Fruit fly (Drosophila melanogaster) whole organism, wandering third instar larva: ENCODE data around the gene Ankle2.

ENCODE experiments used
- Abd-B ChIP-seq: fragments of >200 bp; optimal IDR thresholded peaks from 2 replicates; lab custom pipeline; 2017; ENCODE audit warnings: missing biosample characterization, missing genetic modification characterization
- CG32264 ChIP-seq: fragments of 200-800 bp; sonication (Bioruptor generic); optimal IDR thresholded peaks from 2 replicates; lab custom pipeline; 2016; ENCODE audit warnings: missing biosample characterization, missing genetic modification characterization
- CG9705 ChIP-seq: fragments of 200-800 bp; sonication (Bioruptor generic); optimal IDR thresholded peaks from 2 replicates; lab custom pipeline; 2018; ENCODE audit warnings: missing biosample characterization, mild to moderate bottlenecking, missing genetic modification characterization
- CrebA ChIP-seq: fragments of 200-800 bp; sonication (Bioruptor generic); optimal IDR thresholded peaks from 2 replicates; lab custom pipeline; 2016; ENCODE audit warnings: missing biosample characterization, mild to moderate bottlenecking, missing genetic modification characterization, borderline replicate concordance
- Dfd ChIP-seq: fragments of >200 bp; optimal IDR thresholded peaks from 2 replicates; lab custom pipeline; 2017; ENCODE audit warnings: missing biosample characterization, missing genetic modification characterization
- Dif ChIP-seq: fragments of 200-275, 200-300 bp; sonication (Bioruptor generic); optimal IDR thresholded peaks from 2 replicates; lab custom pipeline; 2018; ENCODE audit warnings: missing biosample characterization, missing genetic modification characterization; ENCODE audit not compliant: partially characterized antibody
- GATAd ChIP-seq: sonication (Bioruptor generic); optimal IDR thresholded peaks from 2 replicates; lab custom pipeline; 2016; ENCODE audit warnings: missing biosample characterization, missing genetic modification characterization
- HLH106 ChIP-seq: fragments of 200-800 bp; optimal IDR thresholded peaks from 3 replicates; lab custom pipeline; 2019; ENCODE audit warnings: missing biosample characterization, mild to moderate bottlenecking, missing genetic modification characterization, moderate library complexity
- Hnf4 ChIP-seq: fragments of 200-800 bp; sonication (Bioruptor generic); optimal IDR thresholded peaks from 2 replicates; lab custom pipeline; 2016; ENCODE audit warnings: missing biosample characterization, mild to moderate bottlenecking, missing genetic modification characterization
- Hr78 ChIP-seq: fragments of >200 bp; optimal IDR thresholded peaks from 2 replicates; lab custom pipeline; 2017; ENCODE audit warnings: missing biosample characterization, missing genetic modification characterization
- Hr83 ChIP-seq: fragments of 200-300 bp; sonication (Bioruptor generic); optimal IDR thresholded peaks from 2 replicates; lab custom pipeline; 2016; ENCODE audit warnings: missing biosample characterization, mild to moderate bottlenecking, missing genetic modification characterization, moderate library complexity; ENCODE audit not compliant: poor library complexity, severe bottlenecking
- Jra ChIP-seq: sonication (Bioruptor generic); optimal IDR thresholded peaks from 2 replicates; lab custom pipeline; 2016; ENCODE audit warnings: missing biosample characterization, missing genetic modification characterization
- Mio ChIP-seq: sonication (Bioruptor generic); optimal IDR thresholded peaks from 2 replicates; lab custom pipeline; 2016; ENCODE audit warnings: missing biosample characterization, missing genetic modification characterization
- Myc ChIP-seq: fragments of >200 bp; optimal IDR thresholded peaks from 2 replicates; lab custom pipeline; 2017
- N ChIP-seq: fragments of >200 bp; optimal IDR thresholded peaks from 2 replicates; lab custom pipeline; 2018; ENCODE audit warnings: missing biosample characterization, missing external identifiers, missing genetic modification characterization
- OdsH ChIP-seq: fragments of 200-800 bp; sonication (Bioruptor generic); optimal IDR thresholded peaks from 2 replicates; lab custom pipeline; 2016; ENCODE audit warnings: missing biosample characterization, mild to moderate bottlenecking, missing genetic modification characterization
- Rel ChIP-seq, 2 experiments: fragments of 200-800 bp; sonication (Bioruptor generic) in 1 of 2; optimal IDR thresholded peaks; 2 replicates in 1 of 2; 3 replicates in 1 of 2; lab custom pipeline; 2016 to 2019; ENCODE audit warnings: mild to moderate bottlenecking in 2 of 2, missing biosample characterization in 2 of 2, missing genetic modification characterization in 2 of 2, moderate library complexity in 1 of 2
- Sp1 ChIP-seq: fragments of 200-800 bp; sonication (Bioruptor generic); optimal IDR thresholded peaks from 3 replicates; lab custom pipeline; 2019; ENCODE audit warnings: missing biosample characterization, mild to moderate bottlenecking, missing genetic modification characterization, moderate library complexity
- Vsx2 ChIP-seq: fragments of 200-300, 225-300 bp; sonication (Bioruptor generic); optimal IDR thresholded peaks from 2 replicates; lab custom pipeline; 2018; ENCODE audit warnings: missing biosample characterization, missing genetic modification characterization; ENCODE audit not compliant: partially characterized antibody
- br ChIP-seq: fragments of 200-800 bp; sonication (Bioruptor generic); optimal IDR thresholded peaks from 2 replicates; lab custom pipeline; 2016; ENCODE audit warnings: missing biosample characterization, missing genetic modification characterization
- brk ChIP-seq: fragments of 200-800 bp; sonication (Bioruptor generic); optimal IDR thresholded peaks from 2 replicates; lab custom pipeline; 2016; ENCODE audit warnings: missing biosample characterization, mild to moderate bottlenecking, missing genetic modification characterization
- dl ChIP-seq, 2 experiments: fragments of 175-275, 200-275 bp in 1 of 2; fragments of 200-275 bp in 1 of 2; sonication (Bioruptor generic); optimal IDR thresholded peaks; lab custom pipeline; 2018; ENCODE audit warnings: mild to moderate bottlenecking in 2 of 2, missing biosample characterization in 2 of 2, missing genetic modification characterization in 2 of 2, moderate library complexity in 2 of 2; ENCODE audit not compliant: partially characterized antibody in 2 of 2, insufficient read depth in 1 of 2
- dmrt93B ChIP-seq: fragments of 200-800 bp; sonication (Bioruptor generic); optimal IDR thresholded peaks from 2 replicates; lab custom pipeline; 2018; ENCODE audit warnings: missing biosample characterization, mild to moderate bottlenecking, missing genetic modification characterization
- dsf ChIP-seq: sonication (Bioruptor generic); optimal IDR thresholded peaks from 2 replicates; lab custom pipeline; 2016; ENCODE audit warnings: missing biosample characterization, missing genetic modification characterization, borderline replicate concordance
- ey ChIP-seq: fragments of 200-800 bp; sonication (Bioruptor generic); optimal IDR thresholded peaks from 2 replicates; lab custom pipeline; 2016; ENCODE audit warnings: missing biosample characterization, missing genetic modification characterization
- foxo ChIP-seq, 2 experiments: fragments of 200-800 bp; sonication (Bioruptor generic); optimal IDR thresholded peaks; 2 replicates in 1 of 2; 3 replicates in 1 of 2; lab custom pipeline; 2016 to 2017; ENCODE audit warnings: missing biosample characterization in 2 of 2, missing genetic modification characterization in 2 of 2
- fru ChIP-seq: fragments of 200-800 bp; sonication (Bioruptor generic); optimal IDR thresholded peaks from 3 replicates; lab custom pipeline; 2016; ENCODE audit warnings: missing biosample characterization, mild to moderate bottlenecking, missing genetic modification characterization
- h ChIP-seq: fragments of 200-800 bp; sonication (Bioruptor generic); optimal IDR thresholded peaks from 3 replicates; lab custom pipeline; 2016; ENCODE audit warnings: missing biosample characterization, mild to moderate bottlenecking, missing genetic modification characterization
- jim ChIP-seq: fragments of 175-275, 200-325 bp; sonication (Bioruptor generic); optimal IDR thresholded peaks from 2 replicates; lab custom pipeline; 2016; ENCODE audit warnings: missing biosample characterization, mild to moderate bottlenecking, missing genetic modification characterization
- lola ChIP-seq: fragments of >200 bp; optimal IDR thresholded peaks from 2 replicates; lab custom pipeline; 2017; ENCODE audit warnings: missing biosample characterization, missing genetic modification characterization
- pan ChIP-seq: fragments of >200 bp; optimal IDR thresholded peaks from 2 replicates; lab custom pipeline; 2017
- psq ChIP-seq: fragments of 200-800 bp; sonication (Bioruptor generic); optimal IDR thresholded peaks from 3 replicates; lab custom pipeline; 2017; ENCODE audit warnings: missing biosample characterization, mild to moderate bottlenecking, missing genetic modification characterization, moderate library complexity
- rgr ChIP-seq: fragments of 200-800 bp; sonication (Bioruptor generic); optimal IDR thresholded peaks from 3 replicates; lab custom pipeline; 2016; ENCODE audit warnings: missing biosample characterization, mild to moderate bottlenecking, missing genetic modification characterization
- sage ChIP-seq: fragments of 200-800 bp; sonication (Bioruptor generic); optimal IDR thresholded peaks from 2 replicates; lab custom pipeline; 2016; ENCODE audit warnings: missing biosample characterization, mild to moderate bottlenecking, missing genetic modification characterization
- sv ChIP-seq: fragments of 200-800 bp; sonication (Bioruptor generic); optimal IDR thresholded peaks from 3 replicates; lab custom pipeline; 2016; ENCODE audit warnings: missing biosample characterization, missing genetic modification characterization
- tai ChIP-seq: sonication (Bioruptor generic); optimal IDR thresholded peaks from 2 replicates; lab custom pipeline; 2016; ENCODE audit warnings: missing biosample characterization, missing genetic modification characterization
- usp ChIP-seq: fragments of >200 bp; optimal IDR thresholded peaks from 2 replicates; lab custom pipeline; 2017; ENCODE audit warnings: missing biosample characterization, missing genetic modification characterization
- woc ChIP-seq: sonication (Bioruptor generic); optimal IDR thresholded peaks from 2 replicates; lab custom pipeline; 2016; ENCODE audit warnings: missing biosample characterization, mild to moderate bottlenecking, missing genetic modification characterization

Gene Ankle2

dm6 chrX:17550307-17550706 lies 28.7 kb downstream of the Ankle2 start:
- TF ChIP-seq Hr78 (GFP tag; lab: Kevin White, UChicago) (no peak), usp (GFP tag; lab: Kevin White, UChicago) (no peak), Sp1 (GFP tag; lab: Kevin White, UChicago) (peak; percentile 58), br (GFP tag; lab: Kevin White, UChicago) (no peak), dl (GFP tag; optimal IDR thresholded peaks at IDR 0.05; lab: Kevin White, UChicago; ENCODE audit: insufficient read depth in 1 of 2, partially characterized antibody in 2 of 2) (no peak), OdsH (GFP tag; lab: Kevin White, UChicago) (peak; percentile 35), Vsx2 (no peak), dmrt93B (GFP tag; lab: Kevin White, UChicago) (no peak), Dif (GFP tag; lab: Kevin White, UChicago) (no peak), Myc (lab: Kevin White, UChicago) (no peak), GATAd (no peak), Jra (GFP tag; lab: Kevin White, UChicago) (no peak), h (GFP tag; lab: Kevin White, UChicago) (peak; percentile 41), HLH106 (tag; lab: Kevin White, UChicago) (peak; percentile 54), lola (GFP tag; lab: Kevin White, UChicago) (no peak), Abd-B (GFP tag; lab: Kevin White, UChicago) (no peak), sage (GFP tag; lab: Kevin White, UChicago) (no peak), ey (GFP tag; lab: Kevin White, UChicago) (peak; percentile 20), CG32264 (GFP tag; lab: Kevin White, UChicago) (no peak), Hnf4 (GFP tag; lab: Kevin White, UChicago) (no peak), sv (GFP tag; lab: Kevin White, UChicago) (no peak), N (GFP tag; lab: Kevin White, UChicago) (no peak), Hr83 (GFP tag; lab: Kevin White, UChicago) (no peak), Rel (GFP tag; optimal IDR thresholded peaks at IDR 0.05; lab: Kevin White, UChicago) (no peak), Rel (tag; optimal IDR thresholded peaks at IDR 0.05; lab: Kevin White, UChicago) (no peak), CrebA (no peak), tai (GFP tag; lab: Kevin White, UChicago) (no peak), Mio (no peak), rgr (GFP tag; lab: Kevin White, UChicago) (peak; percentile 26), pan (no peak), dsf (GFP tag; lab: Kevin White, UChicago) (no peak), jim (GFP tag; lab: Kevin White, UChicago) (no peak), fru (GFP tag; lab: Kevin White, UChicago) (peak; percentile 30), CG9705 (GFP tag; lab: Kevin White, UChicago) (no peak), Dfd (GFP tag; lab: Kevin White, UChicago) (no peak), foxo (GFP tag; optimal IDR thresholded peaks at IDR 0.05; lab: Kevin White, UChicago) (peak in 1 of 2 experiments; percentile 51), woc (peak; percentile 39), brk (GFP tag; lab: Kevin White, UChicago) (no peak), psq (GFP tag; lab: Kevin White, UChicago) (peak; percentile 13)

- TF ChIP-seq h (GFP tag; lab: Kevin White, UChicago) (peak; percentile 14), fru (GFP tag; lab: Kevin White, UChicago) (peak; percentile 61), OdsH (GFP tag; lab: Kevin White, UChicago) (no peak), Sp1 (GFP tag; lab: Kevin White, UChicago) (peak; percentile 9), psq (GFP tag; lab: Kevin White, UChicago) (peak; percentile 38), foxo (GFP tag; optimal IDR thresholded peaks at IDR 0.05; lab: Kevin White, UChicago) (peak in 1 of 2 experiments; percentile 66), brk (GFP tag; lab: Kevin White, UChicago) (no peak), HLH106 (tag; lab: Kevin White, UChicago) (peak; percentile 6)
- TF ChIP-seq, all 38 proteins: peak for 6
Observed at dm6 chrX:17545580-17545979, 33.4 kb downstream of the Ankle2 start.
